Worm (Caenorhabditis elegans) whole organism, young adult: ENCODE measurements around the gene tomm-40.

Source experiments
- B0019.2 ChIP-seq: fragments of 200-800 bp; sonication (Bioruptor generic); conservative IDR thresholded peaks from 2 replicates; pipeline ENCODE4 v1.3.6; 2022; ENCODE audit warnings: missing genetic modification reagents, missing genetic modification characterization, missing compliant biosample characterization
- B0336.3 ChIP-seq: fragments of 200-800 bp; sonication (Bioruptor generic); IDR thresholded peaks from 2 replicates; pipeline ENCODE4 v1.3.6; 2022; ENCODE audit warnings: missing genetic modification characterization, missing compliant biosample characterization
- C06A6.2 ChIP-seq: fragments of 200-800 bp; sonication (Bioruptor generic); conservative IDR thresholded peaks from 2 replicates; pipeline ENCODE4 v1.3.6; 2022; ENCODE audit warnings: missing genetic modification characterization, missing compliant biosample characterization
- F37B4.10 ChIP-seq: fragments of 200-800 bp; sonication (Bioruptor generic); IDR thresholded peaks from 2 replicates; pipeline ENCODE4 v1.3.6; 2022; ENCODE audit warnings: missing genetic modification characterization, missing compliant biosample characterization
- F57C9.4 ChIP-seq: sonication (generic microtip); optimal IDR thresholded peaks from 2 replicates; lab custom pipeline; 2017; ENCODE audit warnings: mild to moderate bottlenecking, missing genetic modification characterization, missing compliant biosample characterization
- Y53F4B.3 ChIP-seq: fragments of 200-800 bp; sonication (Bioruptor generic); IDR thresholded peaks from 2 replicates; pipeline ENCODE4 v1.3.6; 2022; ENCODE audit warnings: missing genetic modification reagents, missing genetic modification characterization, missing compliant biosample characterization
- ZK185.1 ChIP-seq: sonication (generic microtip); optimal IDR thresholded peaks from 2 replicates; lab custom pipeline; 2016; ENCODE audit warnings: mild to moderate bottlenecking, missing genetic modification characterization, missing compliant biosample characterization; ENCODE audit not compliant: poor library complexity, severe bottlenecking
- akir-1 ChIP-seq: fragments of 200-800 bp; sonication (Bioruptor generic); optimal IDR thresholded peaks from 2 replicates; lab custom pipeline; 2018; ENCODE audit warnings: mild to moderate bottlenecking, missing genetic modification characterization, moderate library complexity, missing compliant biosample characterization
- athp-1 ChIP-seq: sonication (generic microtip); optimal IDR thresholded peaks from 2 replicates; lab custom pipeline; 2017; ENCODE audit warnings: mild to moderate bottlenecking, missing genetic modification characterization, missing compliant biosample characterization
- attf-3 ChIP-seq: fragments of 200-800 bp; sonication (Bioruptor generic); conservative IDR thresholded peaks from 2 replicates; pipeline ENCODE4 v1.3.6; 2022; ENCODE audit warnings: missing genetic modification reagents, missing genetic modification characterization, missing compliant biosample characterization
- attf-5 ChIP-seq: fragments of 200-800 bp; sonication (Bioruptor generic); optimal IDR thresholded peaks from 2 replicates; lab custom pipeline; 2018; ENCODE audit warnings: mild to moderate bottlenecking, missing genetic modification characterization, missing compliant biosample characterization
- bed-1 ChIP-seq: fragments of 200-800 bp; sonication (Bioruptor generic); IDR thresholded peaks from 2 replicates; pipeline ENCODE4 v1.3.6; 2022; ENCODE audit warnings: missing genetic modification reagents, missing genetic modification characterization, missing compliant biosample characterization
- bed-2 ChIP-seq: fragments of 200-800 bp; sonication (Bioruptor generic); IDR thresholded peaks from 2 replicates; pipeline ENCODE4 v1.3.6; 2022; ENCODE audit warnings: missing genetic modification reagents, missing genetic modification characterization, missing compliant biosample characterization
- dox-1 ChIP-seq: fragments of 200-800 bp; sonication (Bioruptor generic); IDR thresholded peaks from 2 replicates; pipeline ENCODE4 v1.3.6; 2022; ENCODE audit warnings: missing genetic modification reagents, missing genetic modification characterization, missing compliant biosample characterization
- him-1 ChIP-seq: sonication (generic microtip); optimal IDR thresholded peaks from 2 replicates; lab custom pipeline; 2016; ENCODE audit warnings: missing genotype, missing genetic modification reagents, missing genetic modification characterization, missing compliant biosample characterization
- hlh-12 ChIP-seq: sonication (generic microtip); optimal IDR thresholded peaks from 2 replicates; lab custom pipeline; 2016; ENCODE audit warnings: missing genetic modification characterization, missing compliant biosample characterization
- hlh-26 ChIP-seq: fragments of 200-800 bp; sonication (Bioruptor generic); conservative IDR thresholded peaks from 2 replicates; pipeline ENCODE4 v1.3.6; 2022; ENCODE audit warnings: missing genetic modification reagents, missing genetic modification characterization, missing compliant biosample characterization
- hmg-1.2 ChIP-seq: fragments of 200-800 bp; sonication (Bioruptor generic); IDR thresholded peaks from 2 replicates; pipeline ENCODE4 v1.3.6; 2022; ENCODE audit warnings: missing genetic modification reagents, missing genetic modification characterization, missing compliant biosample characterization
- lag-1 ChIP-seq: fragments of 200-800 bp; sonication (Bioruptor generic); IDR thresholded peaks from 2 replicates; pipeline ENCODE4 v1.3.6; 2022; ENCODE audit warnings: missing genetic modification reagents, missing genetic modification characterization, missing compliant biosample characterization
- let-526 ChIP-seq: fragments of 200-800 bp; sonication (Bioruptor generic); IDR thresholded peaks from 2 replicates; pipeline ENCODE4 v1.3.6; 2022; ENCODE audit warnings: missing genetic modification reagents, missing genetic modification characterization, missing compliant biosample characterization
- lin-26 ChIP-seq: fragments of 200-800 bp; sonication (Bioruptor generic); IDR thresholded peaks from 2 replicates; pipeline ENCODE4 v1.3.6; 2022; ENCODE audit warnings: missing genetic modification reagents, missing genetic modification characterization, missing compliant biosample characterization
- lin-54 ChIP-seq: fragments of 200-800 bp; sonication (Bioruptor generic); optimal IDR thresholded peaks from 2 replicates; lab custom pipeline; 2018; ENCODE audit warnings: mild to moderate bottlenecking, missing genetic modification characterization, missing compliant biosample characterization
- lsl-1 ChIP-seq: fragments of 200-800 bp; sonication (Bioruptor generic); optimal IDR thresholded peaks from 2 replicates; lab custom pipeline; 2018; ENCODE audit warnings: mild to moderate bottlenecking, missing genetic modification characterization, moderate library complexity, missing compliant biosample characterization
- madf-8 ChIP-seq: fragments of 200-800 bp; sonication (Bioruptor generic); conservative IDR thresholded peaks from 2 replicates; pipeline ENCODE4 v1.3.6; 2022; ENCODE audit warnings: missing genetic modification reagents, missing genetic modification characterization, missing compliant biosample characterization
- rec-8 ChIP-seq, 2 experiments: sonication (generic microtip); optimal IDR thresholded peaks; 2 replicates each; lab custom pipeline; 2016; ENCODE audit warnings: mild to moderate bottlenecking in 2 of 2, missing genetic modification characterization in 2 of 2, missing genetic modification reagents in 2 of 2, missing genotype in 2 of 2, missing biosample characterization in 1 of 2, missing compliant biosample characterization in 1 of 2, moderate library complexity in 1 of 2
- rpc-1 ChIP-seq, 2 experiments: fragments of 150-350 bp in 1 of 2; sonication (generic microtip) in 1 of 2; optimal IDR thresholded peaks; 2 replicates each; lab custom pipeline; 2014 to 2018; ENCODE audit warnings: missing biosample characterization in 1 of 2, missing genetic modification characterization in 1 of 2, missing genetic modification reagents in 1 of 2, missing genotype in 1 of 2
- snpc-1.3 ChIP-seq: sonication (generic microtip); optimal IDR thresholded peaks from 2 replicates; lab custom pipeline; 2017; ENCODE audit warnings: missing genetic modification characterization, mild to moderate bottlenecking, missing compliant biosample characterization, antibody characterized with exemption, moderate library complexity, missing genotype, missing genetic modification reagents; ENCODE audit not compliant: insufficient read depth
- sptf-2 ChIP-seq: fragments of 200-800 bp; sonication (Bioruptor generic); optimal IDR thresholded peaks from 2 replicates; lab custom pipeline; 2018; ENCODE audit warnings: mild to moderate bottlenecking, missing genetic modification characterization, missing compliant biosample characterization
- tlf-1 ChIP-seq: fragments of 200-800 bp; sonication (Bioruptor generic); optimal IDR thresholded peaks from 2 replicates; lab custom pipeline; 2018; ENCODE audit warnings: mild to moderate bottlenecking, missing genetic modification characterization, missing compliant biosample characterization
- unc-130 ChIP-seq: sonication (generic microtip); optimal IDR thresholded peaks from 2 replicates; lab custom pipeline; 2016; ENCODE audit warnings: missing genetic modification reagents, missing genetic modification characterization, missing compliant biosample characterization
- zim-3 ChIP-seq: sonication (generic microtip); optimal IDR thresholded peaks from 2 replicates; lab custom pipeline; 2017; ENCODE audit warnings: mild to moderate bottlenecking, missing genetic modification characterization, moderate library complexity, missing compliant biosample characterization
- ztf-3 ChIP-seq: fragments of 200-800 bp; sonication (Bioruptor generic); optimal IDR thresholded peaks from 2 replicates; lab custom pipeline; 2018; ENCODE audit warnings: mild to moderate bottlenecking, missing genetic modification characterization, missing compliant biosample characterization

tomm-40 gene

ce11 chrII:8973516-8974043, at the start of gene tomm-40:
tomm-40 (minus strand) TSS chrII:8973566.
- TF ChIP-seq attf-3 (GFP tag; lab: Robert Waterston, UW) (peak; percentile 93), let-526 (GFP tag; lab: Robert Waterston, UW) (no peak), hlh-12 (tag; lab: Kevin White, UChicago) (no peak), bed-2 (GFP tag; lab: Robert Waterston, UW) (no peak), snpc-1.3 (tag; lab: Kevin White, UChicago) (no peak), F37B4.10 (no peak), athp-1 (tag; lab: Kevin White, UChicago) (no peak)

ce11 chrII:9021625-9022024, 48.3 kb upstream of the tomm-40 start:
- TF ChIP-seq hmg-1.2 (GFP tag; lab: Robert Waterston, UW) (no peak), Y53F4B.3 (no peak), sptf-2 (GFP tag; lab: Kevin White, UChicago) (no peak), akir-1 (GFP tag; lab: Kevin White, UChicago) (no peak), ztf-3 (GFP tag; lab: Kevin White, UChicago) (no peak), tlf-1 (GFP tag; lab: Kevin White, UChicago) (no peak), lin-54 (no peak), attf-3 (GFP tag; lab: Robert Waterston, UW) (no peak), lin-26 (GFP tag; lab: Robert Waterston, UW) (no peak), hlh-12 (tag; lab: Kevin White, UChicago) (no peak)
- TF ChIP-seq, all 124 proteins: peak for 0

- no peak for TF ChIP-seq hlh-26 (GFP tag; lab: Robert Waterston, UW)
- TF ChIP-seq bed-1 (GFP tag; lab: Robert Waterston, UW), result no peak
- no peak for TF ChIP-seq C06A6.2 (GFP tag; lab: Robert Waterston, UW)
- TF ChIP-seq attf-5 (GFP tag; lab: Kevin White, UChicago), result no peak
- no peak for TF ChIP-seq ztf-3 (GFP tag; lab: Kevin White, UChicago)
Measured at ce11 chrII:9019704-9020103, 46.3 kb upstream of the tomm-40 start, which contains the start of gene dep-1. dep-1 (minus strand) TSS chrII:9019798.

ce11 chrII:9017628-9018027, 44.3 kb upstream of the tomm-40 start:
- no peak for TF ChIP-seq ZK185.1 (tag; lab: Kevin White, UChicago)
- TF ChIP-seq ztf-3 (GFP tag; lab: Kevin White, UChicago), result no peak

- TF ChIP-seq dox-1 (GFP tag; lab: Robert Waterston, UW) (0 out of 2 replicates have a peak, but pooled peaks have one; percentile 9), B0336.3 (no peak)
Measured at ce11 chrII:9014877-9015505, 41.6 kb upstream of the tomm-40 start.

ce11 chrII:9014188-9014587, 40.8 kb upstream of the tomm-40 start:
- TF ChIP-seq lin-26 (GFP tag; lab: Robert Waterston, UW) (no peak), lag-1 (GFP tag; lab: Robert Waterston, UW) (no peak), unc-130 (GFP tag; lab: Kevin White, UChicago) (no peak), him-1 (tag; lab: Kevin White, UChicago) (no peak), rec-8 (tag; optimal IDR thresholded peaks at IDR 0.05; lab: Kevin White, UChicago) (no peak), B0019.2 (GFP tag; lab: Robert Waterston, UW) (no peak), zim-3 (no peak), bed-2 (GFP tag; lab: Robert Waterston, UW) (no peak), lsl-1 (GFP tag; lab: Kevin White, UChicago) (no peak), rpc-1 (optimal IDR thresholded peaks at IDR 0.05; lab: Kevin White, UChicago) (no peak), rpc-1 (tag; optimal IDR thresholded peaks at IDR 0.05; lab: Kevin White, UChicago) (no peak), madf-8 (GFP tag; lab: Robert Waterston, UW) (no peak), F57C9.4 (tag; lab: Kevin White, UChicago) (no peak)
